Worm (Caenorhabditis elegans): ENCODE data around the gene str-46.

str-46 gene

ce11 chrV:2863033-2863432 is 36.7 kb downstream of the str-46 start, which contains the start of gene srh-272:
srh-272 (plus strand) TSS chrV:2863333.
- no peak for TF ChIP-seq hlh-30 (tag; optimal IDR thresholded peaks at IDR 0.05; ENCODE audit: insufficient read depth)
- TF ChIP-seq elt-4 (tag; optimal IDR thresholded peaks at IDR 0.05) = no peak
- TF ChIP-seq K02D7.2 (tag; optimal IDR thresholded peaks at IDR 0.05) = no peak
- no peak for TF ChIP-seq T23F11.4 (GFP tag; optimal IDR thresholded peaks at IDR 0.05)
- TF ChIP-seq elt-2 (tag; optimal IDR thresholded peaks at IDR 0.05) = no peak
- TF ChIP-seq unc-55 (GFP tag; optimal IDR thresholded peaks at IDR 0.05) = no peak

DNA sequence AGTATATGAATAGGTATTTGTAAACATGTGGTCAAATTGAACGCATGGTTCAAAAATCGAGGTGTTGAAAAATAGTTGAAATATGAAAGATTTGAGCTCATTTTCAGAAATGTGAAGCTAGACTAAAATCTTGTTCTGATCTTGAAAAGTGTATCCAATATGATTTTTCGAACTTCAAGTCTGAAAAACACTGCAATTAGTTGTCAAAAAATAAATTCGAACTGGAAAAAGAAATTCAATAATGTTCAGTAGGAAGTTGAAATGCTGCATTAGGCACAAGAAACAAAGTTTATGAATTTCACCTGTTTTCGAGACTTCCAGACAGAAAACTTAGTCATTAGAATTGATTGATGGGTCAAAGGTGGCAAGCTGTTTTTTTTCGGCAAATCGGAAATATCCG is 38.3 kb downstream of the str-46 start, which contains the start of gene srh-270:
srh-270 (minus strand) TSS at position 101 of the 400 bp plus-strand sequence.
- TF ChIP-seq ceh-19 (GFP tag; optimal IDR thresholded peaks at IDR 0.05) (no peak), unc-42 (tag; optimal IDR thresholded peaks at IDR 0.05) (no peak), ceh-34 (tag; optimal IDR thresholded peaks at IDR 0.05) (no peak), ref-2 (tag; optimal IDR thresholded peaks at IDR 0.05) (no peak), F13H6.1 (tag; optimal IDR thresholded peaks at IDR 0.05) (no peak), pqm-1 (tag; optimal IDR thresholded peaks at IDR 0.05) (no peak), sdc-2 (tag; optimal IDR thresholded peaks at IDR 0.05) (no peak), unc-55 (GFP tag; optimal IDR thresholded peaks at IDR 0.05) (no peak), che-1 (tag; optimal IDR thresholded peaks at IDR 0.05) (no peak), ceh-30 (tag; optimal IDR thresholded peaks at IDR 0.05) (no peak), ceh-14 (tag; optimal IDR thresholded peaks at IDR 0.05) (no peak), ceh-48 (tag; optimal IDR thresholded peaks at IDR 0.05) (no peak), dve-1 (tag; optimal IDR thresholded peaks at IDR 0.05) (no peak), ahr-1 (tag; optimal IDR thresholded peaks at IDR 0.05) (no peak)

DNA sequence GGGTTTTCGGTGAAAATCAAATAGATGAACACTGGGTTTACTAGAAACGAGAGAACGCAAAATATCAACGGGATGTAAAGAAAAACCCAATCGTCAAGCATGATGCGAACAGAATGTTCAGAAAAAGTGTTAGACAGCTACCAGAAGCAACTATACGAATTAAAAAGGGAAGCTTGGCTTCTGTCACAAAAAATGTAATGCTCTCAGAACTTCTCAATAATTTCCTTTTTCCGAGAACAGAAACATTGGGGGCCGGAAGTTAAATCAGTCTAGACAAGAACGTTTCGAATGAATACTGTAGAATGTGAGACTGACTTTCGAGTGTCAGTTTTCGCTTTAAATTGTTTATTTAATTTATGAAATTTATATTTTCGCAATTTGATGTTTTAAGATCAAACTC is 40.0 kb downstream of the str-46 start, which contains the start of gene srj-54:
srj-54 (minus strand) TSS at position 101 of the 400 bp plus-strand sequence.
- no peak for TF ChIP-seq ahr-1 (tag; optimal IDR thresholded peaks at IDR 0.05)

ce11 chrV:2857842-2858241 is 41.9 kb downstream of the str-46 start, which contains the start of gene srj-55:
srj-55 (minus strand) TSS chrV:2857942.
- no peak for TF ChIP-seq C08G9.2 (tag; optimal IDR thresholded peaks at IDR 0.05)
- no peak for TF ChIP-seq ceh-48 (tag; optimal IDR thresholded peaks at IDR 0.05)
- TF ChIP-seq ceh-6 (GFP tag; optimal IDR thresholded peaks at IDR 0.05) = no peak

DNA sequence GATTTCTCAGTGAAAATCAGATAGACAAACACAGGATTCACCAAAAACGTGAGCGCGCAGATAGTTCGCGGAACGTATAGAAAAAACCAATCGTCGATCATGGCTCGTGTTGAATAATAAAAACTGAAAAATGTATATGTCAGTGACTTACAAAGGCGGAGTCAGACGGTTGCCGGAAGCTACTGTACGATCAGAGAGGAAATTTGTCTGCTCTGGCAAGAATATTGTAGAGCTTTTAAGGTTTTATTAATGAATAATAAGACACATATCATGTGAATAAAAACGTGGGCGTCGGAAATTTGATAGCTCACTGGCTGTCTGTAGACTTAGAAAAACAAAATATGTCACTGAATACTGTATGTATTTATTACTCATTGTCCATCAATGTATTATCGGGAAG is 44.3 kb downstream of the str-46 start, which contains the start of gene srj-57:
srj-57 (minus strand) TSS at position 101 of the 400 bp plus-strand sequence.
- TF ChIP-seq nhr-11 (tag; optimal IDR thresholded peaks at IDR 0.05) (no peak), gmeb-2 (tag; optimal IDR thresholded peaks at IDR 0.05) (no peak), sox-4 (tag; optimal IDR thresholded peaks at IDR 0.05) (no peak), hlh-15 (tag; optimal IDR thresholded peaks at IDR 0.05) (no peak), nhr-232 (tag; optimal IDR thresholded peaks at IDR 0.05) (no peak), pat-9 (tag; optimal IDR thresholded peaks at IDR 0.05) (no peak), ceh-48 (tag; optimal IDR thresholded peaks at IDR 0.05) (no peak), unc-86 (tag; optimal IDR thresholded peaks at IDR 0.05) (no peak), zip-5 (tag; optimal IDR thresholded peaks at IDR 0.05) (no peak), unc-3 (GFP tag; conservative IDR thresholded peaks at IDR 0.05) (no peak), unc-3 (tag; optimal IDR thresholded peaks at IDR 0.05) (no peak), pag-3 (tag; optimal IDR thresholded peaks at IDR 0.05; ENCODE audit: borderline replicate concordance) (no peak), lim-6 (tag; optimal IDR thresholded peaks at IDR 0.05) (no peak), che-1 (tag; optimal IDR thresholded peaks at IDR 0.05) (no peak), C08G9.2 (tag; optimal IDR thresholded peaks at IDR 0.05) (no peak), elt-2 (tag; optimal IDR thresholded peaks at IDR 0.05) (no peak), sox-2 (GFP tag; IDR thresholded peaks at IDR 0.05) (no peak), ceh-22 (tag; optimal IDR thresholded peaks at IDR 0.05) (no peak)
